Fruit fly (Drosophila melanogaster) whole organism, prepupa: Measurements from ENCODE around the gene CG4582.

Source experiments
- CG10631 ChIP-seq: fragments of 200-800 bp; sonication (Bioruptor generic); optimal IDR thresholded peaks from 2 replicates; lab custom pipeline; 2016; ENCODE audit warnings: missing biosample characterization, missing genetic modification characterization
- CG11294 ChIP-seq: fragments of 200-800 bp; sonication (Bioruptor generic); IDR thresholded peaks from 2 replicates; pipeline ENCODE4 v1.3.6; 2022; ENCODE audit warnings: missing biosample characterization, missing genetic modification characterization
- CG11762 ChIP-seq: fragments of 200-800 bp; sonication (Bioruptor generic); optimal IDR thresholded peaks from 3 replicates; lab custom pipeline; 2016; ENCODE audit warnings: missing biosample characterization, missing genetic modification characterization; ENCODE audit not compliant: insufficient read depth
- CG11902 ChIP-seq: fragments of 200-800 bp; sonication (Bioruptor generic); optimal IDR thresholded peaks from 3 replicates; lab custom pipeline; 2016; ENCODE audit warnings: missing biosample characterization, missing genetic modification characterization
- CG15336 ChIP-seq: fragments of 200-800 bp; sonication (Bioruptor generic); IDR thresholded peaks from 2 replicates; pipeline ENCODE4 v1.3.6; 2022; ENCODE audit warnings: missing biosample characterization, missing genetic modification characterization
- CG16779 ChIP-seq: fragments of 200-800 bp; sonication (Bioruptor generic); optimal IDR thresholded peaks from 3 replicates; lab custom pipeline; 2017; ENCODE audit warnings: missing biosample characterization, mild to moderate bottlenecking, missing genetic modification characterization
- CG3032 ChIP-seq: fragments of 200-800 bp; optimal IDR thresholded peaks from 2 replicates; lab custom pipeline; 2019; ENCODE audit warnings: missing biosample characterization, mild to moderate bottlenecking, missing genetic modification characterization, moderate library complexity
- CG32006 ChIP-seq: fragments of 200-800 bp; sonication (Bioruptor generic); optimal IDR thresholded peaks from 3 replicates; lab custom pipeline; 2017; ENCODE audit warnings: missing biosample characterization, mild to moderate bottlenecking, missing genetic modification characterization
- CG34406 ChIP-seq: fragments of 200-800 bp; sonication (Bioruptor generic); optimal IDR thresholded peaks from 3 replicates; lab custom pipeline; 2016; ENCODE audit warnings: missing biosample characterization, missing genetic modification characterization
- CG3919 ChIP-seq: fragments of 200-800 bp; sonication (Bioruptor generic); optimal IDR thresholded peaks from 3 replicates; lab custom pipeline; 2016; ENCODE audit warnings: missing biosample characterization, missing genetic modification characterization
- CG4318 ChIP-seq: fragments of 200-800 bp; sonication (Bioruptor generic); optimal IDR thresholded peaks from 3 replicates; lab custom pipeline; 2017; ENCODE audit warnings: missing biosample characterization, mild to moderate bottlenecking, missing genetic modification characterization
- CG6163 ChIP-seq: fragments of 200-800 bp; sonication (Bioruptor generic); IDR thresholded peaks from 3 replicates; pipeline ENCODE4 v1.3.6; 2022; ENCODE audit warnings: missing biosample characterization, missing genetic modification characterization
- CG6276 ChIP-seq: fragments of 200-800 bp; sonication (Bioruptor generic); optimal IDR thresholded peaks from 2 replicates; lab custom pipeline; 2017; ENCODE audit warnings: missing biosample characterization, mild to moderate bottlenecking, missing genetic modification characterization
- CG6792 ChIP-seq: fragments of 200-800 bp; sonication (Bioruptor generic); optimal IDR thresholded peaks from 3 replicates; lab custom pipeline; 2016; ENCODE audit warnings: missing biosample characterization, missing genetic modification characterization
- CG6854 ChIP-seq: fragments of 200-800 bp; sonication (Bioruptor generic); optimal IDR thresholded peaks from 2 replicates; lab custom pipeline; 2017; ENCODE audit warnings: missing biosample characterization, mild to moderate bottlenecking, missing genetic modification characterization
- CG8119 ChIP-seq: fragments of 200-800 bp; sonication (Bioruptor generic); IDR thresholded peaks from 3 replicates; pipeline ENCODE4 v1.3.6; 2022; ENCODE audit warnings: missing biosample characterization, missing genetic modification characterization
- CG8319 ChIP-seq: fragments of 200-800 bp; sonication (Bioruptor generic); optimal IDR thresholded peaks from 3 replicates; lab custom pipeline; 2016; ENCODE audit warnings: missing biosample characterization, missing genetic modification characterization
- CG8632 ChIP-seq: fragments of 200-800 bp; sonication (Bioruptor generic); optimal IDR thresholded peaks from 3 replicates; lab custom pipeline; 2016; ENCODE audit warnings: missing biosample characterization, missing genetic modification characterization
- Eip75B ChIP-seq: fragments of 200-800 bp; sonication (Bioruptor generic); optimal IDR thresholded peaks from 3 replicates; lab custom pipeline; 2016; ENCODE audit warnings: missing biosample characterization, missing genetic modification characterization
- Eip78C ChIP-seq: fragments of 200-800 bp; sonication (Bioruptor generic); peaks from one replicate; lab custom pipeline; 2016; ENCODE audit warnings: missing biosample characterization, missing genetic modification characterization
- Gug ChIP-seq: fragments of 200-800 bp; sonication (Bioruptor generic); IDR thresholded peaks from 2 replicates; pipeline ENCODE4 v1.3.6; 2022; ENCODE audit warnings: missing biosample characterization, missing genetic modification characterization
- Hr38 ChIP-seq: sonication (Bioruptor generic); optimal IDR thresholded peaks from 2 replicates; lab custom pipeline; 2016; ENCODE audit warnings: missing biosample characterization, missing genetic modification characterization
- Hr39 ChIP-seq: fragments of 200-800 bp; sonication (Bioruptor generic); optimal IDR thresholded peaks from 2 replicates; lab custom pipeline; 2016; ENCODE audit warnings: missing biosample characterization, missing genetic modification characterization
- Hr4 ChIP-seq: fragments of 200-800 bp; sonication (Bioruptor generic); optimal IDR thresholded peaks from 3 replicates; lab custom pipeline; 2016; ENCODE audit warnings: missing biosample characterization, missing genetic modification characterization
- Lpt ChIP-seq: fragments of 200-800 bp; sonication (Bioruptor generic); optimal IDR thresholded peaks from 3 replicates; lab custom pipeline; 2016; ENCODE audit warnings: missing biosample characterization, missing genetic modification characterization
- Met ChIP-seq: fragments of 200-800 bp; sonication (Bioruptor generic); optimal IDR thresholded peaks from 3 replicates; lab custom pipeline; 2016; ENCODE audit warnings: missing biosample characterization, missing genetic modification characterization
- OdsH ChIP-seq: fragments of 200-800 bp; sonication (Bioruptor generic); optimal IDR thresholded peaks from 3 replicates; lab custom pipeline; 2016; ENCODE audit warnings: missing biosample characterization, missing genetic modification characterization
- Smox ChIP-seq: fragments of 200-800 bp; sonication (Bioruptor generic); optimal IDR thresholded peaks from 3 replicates; lab custom pipeline; 2016; ENCODE audit warnings: missing biosample characterization, missing genetic modification characterization
- Sox102F ChIP-seq: fragments of 200-800 bp; sonication (Bioruptor generic); optimal IDR thresholded peaks from 2 replicates; lab custom pipeline; 2016; ENCODE audit warnings: missing biosample characterization, mild to moderate bottlenecking, missing genetic modification characterization
- Sox15 ChIP-seq: fragments of 200-800 bp; sonication (Bioruptor generic); optimal IDR thresholded peaks from 3 replicates; lab custom pipeline; 2016; ENCODE audit warnings: missing biosample characterization, missing genetic modification characterization
- acj6 ChIP-seq: fragments of 200-800 bp; sonication (Bioruptor generic); optimal IDR thresholded peaks from 3 replicates; lab custom pipeline; 2016; ENCODE audit warnings: missing biosample characterization, missing genetic modification characterization
- dac ChIP-seq: fragments of 200-800 bp; sonication (Bioruptor generic); optimal IDR thresholded peaks from 2 replicates; lab custom pipeline; 2017; ENCODE audit warnings: missing biosample characterization, mild to moderate bottlenecking, missing genetic modification characterization
- dsx ChIP-seq: fragments of 200-800 bp; optimal IDR thresholded peaks from 3 replicates; lab custom pipeline; 2019; ENCODE audit warnings: missing biosample characterization, mild to moderate bottlenecking, missing genetic modification characterization, moderate library complexity; ENCODE audit not compliant: poor library complexity, severe bottlenecking
- eg ChIP-seq: fragments of 200-800 bp; sonication (Bioruptor generic); IDR thresholded peaks from 3 replicates; pipeline ENCODE4 v1.3.6; 2022; ENCODE audit warnings: missing biosample characterization, missing genetic modification characterization
- esn ChIP-seq: fragments of 200-800 bp; sonication (Bioruptor generic); optimal IDR thresholded peaks from 2 replicates; lab custom pipeline; 2016; ENCODE audit warnings: missing biosample characterization, mild to moderate bottlenecking, missing genetic modification characterization, moderate library complexity
- fd59A ChIP-seq: fragments of 200-800 bp; sonication (Bioruptor generic); optimal IDR thresholded peaks from 2 replicates; lab custom pipeline; 2017; ENCODE audit warnings: missing biosample characterization, mild to moderate bottlenecking, missing genetic modification characterization, missing genetic modification reagents
- fkh ChIP-seq: fragments of 200-800 bp; sonication (Bioruptor generic); optimal IDR thresholded peaks from 3 replicates; lab custom pipeline; 2017; ENCODE audit warnings: missing biosample characterization, mild to moderate bottlenecking, missing genetic modification characterization, moderate library complexity
- lz ChIP-seq: fragments of 200-800 bp; sonication (Bioruptor generic); optimal IDR thresholded peaks from 3 replicates; lab custom pipeline; 2016; ENCODE audit warnings: missing biosample characterization, missing genetic modification characterization
- net ChIP-seq: fragments of 200-800 bp; sonication (Bioruptor generic); optimal IDR thresholded peaks from 3 replicates; lab custom pipeline; 2016; ENCODE audit warnings: missing biosample characterization, missing genetic modification characterization
- pdm3 ChIP-seq: fragments of 200-800 bp; sonication (Bioruptor generic); optimal IDR thresholded peaks from 3 replicates; lab custom pipeline; 2016; ENCODE audit warnings: missing biosample characterization, missing genetic modification characterization
- salr ChIP-seq, 2 experiments: fragments of 200-800 bp; sonication (Bioruptor generic); optimal IDR thresholded peaks; 3 replicates each; lab custom pipeline; 2016 to 2018; ENCODE audit warnings: missing biosample characterization in 2 of 2, missing genetic modification characterization in 2 of 2, mild to moderate bottlenecking in 1 of 2
- ss ChIP-seq, 2 experiments: fragments of 200-800 bp; sonication (Bioruptor generic); optimal IDR thresholded peaks; 2 replicates in 1 of 2; 3 replicates in 1 of 2; lab custom pipeline; 2017 to 2018; ENCODE audit warnings: mild to moderate bottlenecking in 2 of 2, missing biosample characterization in 2 of 2, missing genetic modification characterization in 2 of 2, moderate library complexity in 1 of 2
- svp ChIP-seq: fragments of 200-800 bp; sonication (Bioruptor generic); peaks from one replicate; lab custom pipeline; 2016; ENCODE audit warnings: missing biosample characterization, missing genetic modification characterization
- topi ChIP-seq: fragments of 200-800 bp; sonication (Bioruptor generic); optimal IDR thresholded peaks from 3 replicates; lab custom pipeline; 2016; ENCODE audit warnings: missing biosample characterization, missing genetic modification characterization

The CG4582 gene

DNA sequence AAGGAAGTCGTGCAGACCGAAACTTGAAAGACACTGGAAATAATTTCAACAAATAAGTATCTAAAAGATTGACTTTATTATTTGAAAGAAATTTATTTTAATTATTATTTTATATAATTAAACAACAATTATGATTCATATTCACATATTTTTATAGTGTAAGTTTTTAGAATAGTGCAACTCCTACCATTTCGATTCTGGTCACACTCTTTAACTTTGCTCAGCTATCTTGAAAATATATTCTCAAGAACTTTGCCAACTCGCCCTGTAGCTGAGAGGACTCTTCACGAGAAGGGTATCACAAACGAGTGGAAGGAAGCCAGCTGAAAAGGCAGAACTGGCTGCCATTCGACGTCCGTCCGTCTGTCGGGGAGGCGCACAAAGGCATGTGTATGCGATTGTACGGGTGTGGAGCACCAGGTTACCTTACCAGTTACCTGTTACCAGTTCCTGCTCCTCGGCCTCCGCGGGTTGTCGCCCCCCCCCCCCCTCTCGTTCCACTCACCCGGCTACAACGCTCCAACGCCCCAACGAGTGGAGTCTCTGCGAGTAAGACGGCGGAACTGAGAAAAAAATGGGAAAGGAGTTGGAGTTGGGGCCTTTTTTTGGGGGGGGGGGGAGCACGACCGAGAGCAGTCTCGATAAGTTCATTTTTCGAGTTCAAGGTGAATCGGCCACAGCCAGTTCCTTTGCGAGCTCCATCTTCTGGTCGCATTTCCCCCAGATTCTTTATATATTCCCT is 27.4 kb downstream of the CG4582 start (continued):
- TF ChIP-seq CG11294 = no peak
- TF ChIP-seq esn (GFP tag; lab: Kevin White, UChicago) = peak; percentile 87
- peak; percentile 90 for TF ChIP-seq CG4318 (GFP tag; lab: Kevin White, UChicago)
- peak; percentile 93 for TF ChIP-seq CG10631
- TF ChIP-seq Eip75B (GFP tag; lab: Kevin White, UChicago) = peak; percentile 66
- TF ChIP-seq fkh (GFP tag; lab: Kevin White, UChicago) = no peak
- peak; percentile 58 for TF ChIP-seq CG8319 (GFP tag; lab: Kevin White, UChicago)
- TF ChIP-seq Hr38 (GFP tag; lab: Kevin White, UChicago) = no peak
- TF ChIP-seq Gug (GFP tag; lab: Robert Waterston, UW) = peak; percentile 41
- peak; percentile 92 for TF ChIP-seq CG3919 (GFP tag; lab: Kevin White, UChicago)
- peak; percentile 83 to 90 for TF ChIP-seq ss (GFP tag; optimal IDR thresholded peaks at IDR 0.05; lab: Kevin White, UChicago)
- peak; percentile 86 for TF ChIP-seq Sox15 (GFP tag; lab: Kevin White, UChicago)
- peak; percentile 89 for TF ChIP-seq OdsH
- peak; percentile 99 for TF ChIP-seq CG3032 (tag; lab: Kevin White, UChicago)
- peak; percentile 90 for TF ChIP-seq CG8632 (GFP tag; lab: Kevin White, UChicago)
- TF ChIP-seq pdm3 = peak; percentile 81
- TF ChIP-seq lz (GFP tag; lab: Kevin White, UChicago) = peak; percentile 83
- TF ChIP-seq CG6792 (GFP tag; lab: Kevin White, UChicago) = peak; percentile 84
- TF ChIP-seq CG6854 (GFP tag; lab: Kevin White, UChicago) = peak; percentile 43
- peak; percentile 79 for TF ChIP-seq Hr4 (GFP tag; lab: Kevin White, UChicago)
- TF ChIP-seq Lpt = peak; percentile 68
- peak; percentile 74 for TF ChIP-seq eg (GFP tag; lab: Robert Waterston, UW)
- peak; percentile 89 for TF ChIP-seq dsx (GFP tag; lab: Kevin White, UChicago)
- peak; percentile 88 for TF ChIP-seq CG34406 (GFP tag; lab: Kevin White, UChicago)
- peak; percentile 73 for TF ChIP-seq dac (GFP tag; lab: Kevin White, UChicago)
- TF ChIP-seq fd59A (GFP tag; lab: Kevin White, UChicago) = peak; percentile 78
- TF ChIP-seq CG11902 = peak; percentile 80
- peak; percentile 86 for TF ChIP-seq CG11762 (GFP tag; lab: Kevin White, UChicago)
- TF ChIP-seq CG8119 (GFP tag; lab: Robert Waterston, UW) = peak; percentile 82
- TF ChIP-seq topi = peak; percentile 79
- peak; percentile 88 for TF ChIP-seq CG16779
- TF ChIP-seq salr (GFP tag; optimal IDR thresholded peaks at IDR 0.05; lab: Kevin White, UChicago) = peak; percentile 79 to 84
- TF ChIP-seq, all 60 proteins: peak for 57

DNA sequence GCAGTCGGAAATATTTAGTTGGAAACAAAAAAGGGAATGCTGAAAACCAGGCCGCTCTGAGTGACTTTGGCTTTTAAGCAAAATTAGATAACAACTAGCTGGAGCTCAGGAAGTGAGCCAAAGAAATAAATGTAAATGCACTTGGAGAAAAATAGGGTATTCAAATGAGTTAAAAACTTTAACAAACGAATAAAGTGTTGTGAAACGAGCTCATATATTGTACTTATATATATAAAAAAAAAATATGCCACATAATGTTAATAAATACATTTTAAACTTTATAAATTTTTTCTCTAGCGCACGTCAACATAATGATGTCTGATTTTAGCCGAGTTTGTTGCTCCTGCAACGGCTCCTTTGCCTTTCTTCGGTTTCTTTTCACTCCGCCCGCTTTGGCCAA is 30.8 kb downstream of the CG4582 start:
- TF ChIP-seq Hr39 (GFP tag; lab: Kevin White, UChicago) (peak; percentile 22), esn (GFP tag; lab: Kevin White, UChicago) (peak; percentile 41), acj6 (GFP tag; lab: Kevin White, UChicago) (peak; percentile 34), CG34406 (GFP tag; lab: Kevin White, UChicago) (peak; percentile 42), CG15336 (GFP tag; lab: Robert Waterston, UW) (peak; percentile 28; the same call in 1 of the 2 replicates), topi (peak; percentile 9), CG8319 (GFP tag; lab: Kevin White, UChicago) (no peak), Sox102F (GFP tag; lab: Kevin White, UChicago) (peak; percentile 13), Smox (GFP tag; lab: Kevin White, UChicago) (peak; percentile 22), Eip78C (GFP tag; lab: Kevin White, UChicago) (peak; percentile 69), CG32006 (GFP tag; lab: Kevin White, UChicago) (peak; percentile 35), salr (GFP tag; optimal IDR thresholded peaks at IDR 0.05; lab: Kevin White, UChicago) (peak in 1 of 2 experiments; percentile 4), CG11762 (GFP tag; lab: Kevin White, UChicago) (no peak), svp (peak; percentile 72), Hr4 (GFP tag; lab: Kevin White, UChicago) (peak; percentile 38), CG8632 (GFP tag; lab: Kevin White, UChicago) (peak; percentile 27), CG3919 (GFP tag; lab: Kevin White, UChicago) (no peak), net (GFP tag; lab: Kevin White, UChicago) (no peak), CG6276 (GFP tag; lab: Kevin White, UChicago) (peak; percentile 3), Met (peak; percentile 34), OdsH (peak; percentile 47), CG8119 (GFP tag; lab: Robert Waterston, UW) (peak; percentile 48; the same call in 2 of the 3 replicates), Gug (GFP tag; lab: Robert Waterston, UW) (no peak), CG6163 (peak; percentile 42; the same call in 2 of the 3 replicates)
